Fruit fly (Drosophila melanogaster) whole organism, adult: ENCODE data around the gene CG9682.

ENCODE experiments used
- CG11617 ChIP-seq: fragments of 200-800 bp; sonication (Bioruptor generic); optimal IDR thresholded peaks from 2 replicates; lab custom pipeline; 2017; ENCODE audit warnings: mild to moderate bottlenecking, missing biosample characterization, missing genetic modification reagents, missing genetic modification characterization
- CG12768 ChIP-seq: fragments of 200-800 bp; sonication (Bioruptor generic); optimal IDR thresholded peaks from 2 replicates; lab custom pipeline; 2017; ENCODE audit warnings: missing biosample characterization, missing genetic modification characterization, mild to moderate bottlenecking, moderate library complexity, missing genetic modification reagents
- CG14711 ChIP-seq: fragments of 200-800 bp; sonication (Bioruptor generic); optimal IDR thresholded peaks from 2 replicates; lab custom pipeline; 2018; ENCODE audit warnings: missing biosample characterization, mild to moderate bottlenecking, missing genetic modification characterization, moderate library complexity
- CG1620 ChIP-seq: fragments of 200-800 bp; sonication (Bioruptor generic); optimal IDR thresholded peaks from 2 replicates; lab custom pipeline; 2016; ENCODE audit warnings: missing biosample characterization, missing genetic modification characterization
- CG33017 ChIP-seq: fragments of 200-800 bp; sonication (Bioruptor generic); optimal IDR thresholded peaks from 2 replicates; lab custom pipeline; 2018; ENCODE audit warnings: missing biosample characterization, mild to moderate bottlenecking, missing genetic modification characterization, moderate library complexity
- CG5204 ChIP-seq: fragments of 200-800 bp; sonication (Bioruptor generic); optimal IDR thresholded peaks from 2 replicates; lab custom pipeline; 2016; ENCODE audit warnings: missing biosample characterization, missing genetic modification characterization
- CG7045 ChIP-seq: fragments of 200-800 bp; sonication (Bioruptor generic); optimal IDR thresholded peaks from 2 replicates; lab custom pipeline; 2017; ENCODE audit warnings: missing biosample characterization, mild to moderate bottlenecking, missing genetic modification characterization
- CG7101 ChIP-seq: fragments of 200-800 bp; sonication (Bioruptor generic); optimal IDR thresholded peaks from 2 replicates; lab custom pipeline; 2018; ENCODE audit warnings: missing biosample characterization, mild to moderate bottlenecking, missing genetic modification characterization, moderate library complexity
- Clk ChIP-seq: fragments of 200-800 bp; sonication (Bioruptor generic); optimal IDR thresholded peaks from 2 replicates; lab custom pipeline; 2017; ENCODE audit warnings: missing biosample characterization, missing genetic modification characterization
- Crg-1 ChIP-seq: fragments of 200-800 bp; sonication (Bioruptor generic); optimal IDR thresholded peaks from 2 replicates; lab custom pipeline; 2016; ENCODE audit warnings: missing biosample characterization, missing genetic modification characterization
- Hr96 ChIP-seq: fragments of 200-800 bp; sonication (Bioruptor generic); optimal IDR thresholded peaks from 2 replicates; lab custom pipeline; 2016; ENCODE audit warnings: missing biosample characterization, missing genetic modification characterization
- Mnt ChIP-seq: fragments of 200-800 bp; sonication (Bioruptor generic); optimal IDR thresholded peaks from 2 replicates; lab custom pipeline; 2016; ENCODE audit warnings: missing biosample characterization, mild to moderate bottlenecking, missing genetic modification characterization
- bab1 ChIP-seq: fragments of 200-800 bp; sonication (Bioruptor generic); optimal IDR thresholded peaks from 3 replicates; lab custom pipeline; 2019; ENCODE audit warnings: missing biosample characterization, mild to moderate bottlenecking, missing genetic modification characterization, moderate library complexity
- cic ChIP-seq: fragments of 200-800 bp; sonication (Bioruptor generic); optimal IDR thresholded peaks from 2 replicates; lab custom pipeline; 2017; ENCODE audit warnings: missing biosample characterization, mild to moderate bottlenecking, missing genetic modification characterization, moderate library complexity
- cnc ChIP-seq, 2 experiments: fragments of >200 bp; optimal IDR thresholded peaks; 2 replicates each; lab custom pipeline; 2017
- kay ChIP-seq: fragments of 200-800 bp; sonication (Bioruptor generic); peaks from one replicate; lab custom pipeline; 2016; ENCODE audit warnings: missing biosample characterization, missing genetic modification characterization, borderline replicate concordance
- ovo ChIP-seq: fragments of 200-800 bp; sonication (Bioruptor generic); optimal IDR thresholded peaks from 2 replicates; lab custom pipeline; 2016; ENCODE audit warnings: missing biosample characterization, missing genetic modification characterization
- pad ChIP-seq: fragments of 200-800 bp; sonication (Bioruptor generic); optimal IDR thresholded peaks from 3 replicates; lab custom pipeline; 2017; ENCODE audit warnings: missing biosample characterization, missing genetic modification characterization, mild to moderate bottlenecking, moderate library complexity, missing genetic modification reagents
- tj ChIP-seq: fragments of 200-800 bp; sonication (Bioruptor generic); optimal IDR thresholded peaks from 3 replicates; lab custom pipeline; 2017; ENCODE audit warnings: missing biosample characterization, mild to moderate bottlenecking, missing genetic modification characterization, moderate library complexity
- toe ChIP-seq: fragments of 200-800 bp; sonication (Bioruptor generic); optimal IDR thresholded peaks from 2 replicates; lab custom pipeline; 2016; ENCODE audit warnings: missing biosample characterization, missing genetic modification characterization

Gene CG9682

dm6 chr3R:30283037-30283590 lies 32.4 kb downstream of the CG9682 start:
- TF ChIP-seq Mnt (GFP tag; lab: Kevin White, UChicago) (no peak), cic (GFP tag; lab: Kevin White, UChicago) (peak; percentile 61), tj (GFP tag; lab: Kevin White, UChicago) (peak; percentile 40)

dm6 chr3R:30283940-30284339 lies 33.2 kb downstream of the CG9682 start:
- peak; percentile 3 for TF ChIP-seq kay (GFP tag; lab: Kevin White, UChicago)
- TF ChIP-seq Hr96 (GFP tag; lab: Kevin White, UChicago): no peak

dm6 chr3R:30284573-30284972 lies 33.8 kb downstream of the CG9682 start:
- TF ChIP-seq bab1 (no peak), ovo (GFP tag; lab: Kevin White, UChicago) (no peak), CG7045 (GFP tag; lab: Kevin White, UChicago) (no peak), CG11617 (GFP tag; lab: Kevin White, UChicago) (no peak), Crg-1 (GFP tag; lab: Kevin White, UChicago) (no peak), cic (GFP tag; lab: Kevin White, UChicago) (no peak), pad (GFP tag; lab: Kevin White, UChicago) (no peak), Hr96 (GFP tag; lab: Kevin White, UChicago) (no peak), CG7101 (tag; lab: Kevin White, UChicago) (no peak), CG5204 (GFP tag; lab: Kevin White, UChicago) (no peak), cnc (optimal IDR thresholded peaks at IDR 0.05; lab: Kevin White, UChicago) (no peak), Clk (GFP tag; lab: Kevin White, UChicago) (no peak), CG33017 (tag; lab: Kevin White, UChicago) (no peak), CG12768 (GFP tag; lab: Kevin White, UChicago) (no peak), CG1620 (GFP tag; lab: Kevin White, UChicago) (no peak)

dm6 chr3R:30284989-30285670 lies 34.4 kb downstream of the CG9682 start:
- TF ChIP-seq tj (GFP tag; lab: Kevin White, UChicago) (no peak), bab1 (no peak), Clk (GFP tag; lab: Kevin White, UChicago) (no peak), kay (GFP tag; lab: Kevin White, UChicago) (no peak)

- TF ChIP-seq pad (GFP tag; lab: Kevin White, UChicago): no peak
- no peak for TF ChIP-seq CG7101 (tag; lab: Kevin White, UChicago)
- no peak for TF ChIP-seq CG33017 (tag; lab: Kevin White, UChicago)
- no peak for TF ChIP-seq Hr96 (GFP tag; lab: Kevin White, UChicago)
- no peak for TF ChIP-seq tj (GFP tag; lab: Kevin White, UChicago)
These were observed 35.6 kb downstream of the CG9682 start for dm6 chr3R:30286347-30286746.

dm6 chr3R:30287389-30287788 lies 36.7 kb downstream of the CG9682 start:
- TF ChIP-seq bab1 (no peak), toe (no peak), CG14711 (no peak), kay (GFP tag; lab: Kevin White, UChicago) (no peak), Crg-1 (GFP tag; lab: Kevin White, UChicago) (no peak), CG7045 (GFP tag; lab: Kevin White, UChicago) (no peak), Hr96 (GFP tag; lab: Kevin White, UChicago) (no peak), Mnt (GFP tag; lab: Kevin White, UChicago) (no peak), CG12768 (GFP tag; lab: Kevin White, UChicago) (no peak), ovo (GFP tag; lab: Kevin White, UChicago) (no peak), CG33017 (tag; lab: Kevin White, UChicago) (no peak), Clk (GFP tag; lab: Kevin White, UChicago) (no peak), CG5204 (GFP tag; lab: Kevin White, UChicago) (no peak), cnc (optimal IDR thresholded peaks at IDR 0.05; lab: Kevin White, UChicago) (no peak), pad (GFP tag; lab: Kevin White, UChicago) (no peak), CG7101 (tag; lab: Kevin White, UChicago) (no peak), tj (GFP tag; lab: Kevin White, UChicago) (no peak)

dm6 chr3R:30288362-30289055 lies 37.8 kb downstream of the CG9682 start:
- TF ChIP-seq Crg-1 (GFP tag; lab: Kevin White, UChicago): no peak
- peak; percentile 0 for TF ChIP-seq kay (GFP tag; lab: Kevin White, UChicago)
